2 fruit fly cellular contexts compared by ENCODE assay signal in genomic region chr3R:7139188-7140038, dm6.
TF ChIP-seq lines count a peak whose summit lies in the region.

No protein-coding gene starts in this region.

- TF ChIP-seq CTCF in S2 (optimal IDR thresholded peaks at IDR 0.05; lab: Kevin White, UChicago) = peak; percentile 58 to 72
- peak; percentile 85 for TF ChIP-seq CTCF in whole organism, embryonic (GFP tag; optimal IDR thresholded peaks at IDR 0.05; lab: Kevin White, UChicago)

TF ChIP-seq in whole organism, embryonic, 481 proteins besides CTCF, POLR2A, EP300 and RAD21:
- no peak for TF ChIP-seq CG8924 (tag; optimal IDR thresholded peaks at IDR 0.05; lab: Kevin White, UChicago)
- TF ChIP-seq Opbp (GFP tag; IDR thresholded peaks at IDR 0.05; lab: Robert Waterston, UW; ENCODE audit: partially characterized antibody) = 0 out of 3 replicates have a peak, but pooled peaks have one; percentile 22
- TF ChIP-seq Nf-YB (GFP tag; optimal IDR thresholded peaks at IDR 0.05; lab: Kevin White, UChicago) = peak; percentile 87
- TF ChIP-seq CG4282 (GFP tag; optimal IDR thresholded peaks at IDR 0.05; lab: Kevin White, UChicago) = no peak
- peak; percentile 29 for TF ChIP-seq Hr39 (optimal IDR thresholded peaks at IDR 0.05; lab: Kevin White, UChicago)
- peak; percentile 60 for TF ChIP-seq Kr (GFP tag; optimal IDR thresholded peaks at IDR 0.05; lab: Kevin White, UChicago)
- 0 out of 3 replicates have a peak, but pooled peaks have one; percentile 38 for TF ChIP-seq CG2199 (GFP tag; IDR thresholded peaks at IDR 0.05; lab: Robert Waterston, UW)
- TF ChIP-seq Med (GFP tag; lab: Kevin White, UChicago) = peak; percentile 35
- TF ChIP-seq insv (GFP tag; optimal IDR thresholded peaks at IDR 0.05; lab: Kevin White, UChicago) = peak in 1 of 2 experiments; percentile 33
- no peak for TF ChIP-seq lov (optimal IDR thresholded peaks at IDR 0.05; lab: Kevin White, UChicago)
- TF ChIP-seq lov (GFP tag; IDR thresholded peaks at IDR 0.05; lab: Robert Waterston, UW) = 0 out of 3 replicates have a peak, but pooled peaks have one; percentile 12
- peak; percentile 58 for TF ChIP-seq CG4360 (GFP tag; IDR thresholded peaks at IDR 0.05; lab: Robert Waterston, UW)
- TF ChIP-seq CG11085 (GFP tag; IDR thresholded peaks at IDR 0.05; lab: Robert Waterston, UW) = no peak
- TF ChIP-seq nerfin-1 (tag; optimal IDR thresholded peaks at IDR 0.05; lab: Kevin White, UChicago) = peak; percentile 21
- peak; percentile 93 for TF ChIP-seq Fer1 (GFP tag; optimal IDR thresholded peaks at IDR 0.05; lab: Kevin White, UChicago)
- peak; percentile 9 for TF ChIP-seq gcm (GFP tag; optimal IDR thresholded peaks at IDR 0.05; lab: Kevin White, UChicago)
- TF ChIP-seq CG11695 (GFP tag; IDR thresholded peaks at IDR 0.05; lab: Robert Waterston, UW) = no peak
- TF ChIP-seq twi (tag; optimal IDR thresholded peaks at IDR 0.05; lab: Kevin White, UChicago) = peak; percentile 37
- TF ChIP-seq Nf-YC (tag; optimal IDR thresholded peaks at IDR 0.05; lab: Kevin White, UChicago) = peak; percentile 89
- no peak for TF ChIP-seq dysf (GFP tag; IDR thresholded peaks at IDR 0.05; lab: Robert Waterston, UW)
- peak; percentile 86 for TF ChIP-seq crol (GFP tag; IDR thresholded peaks at IDR 0.05; lab: Robert Waterston, UW)
- peak; percentile 91 for TF ChIP-seq Hey (tag; optimal IDR thresholded peaks at IDR 0.05; lab: Kevin White, UChicago)
- TF ChIP-seq Ets65A (GFP tag; lab: Kevin White, UChicago) = peak; percentile 65
